Worm (Caenorhabditis elegans): ENCODE results near the gene F28H6.8.

DNA sequence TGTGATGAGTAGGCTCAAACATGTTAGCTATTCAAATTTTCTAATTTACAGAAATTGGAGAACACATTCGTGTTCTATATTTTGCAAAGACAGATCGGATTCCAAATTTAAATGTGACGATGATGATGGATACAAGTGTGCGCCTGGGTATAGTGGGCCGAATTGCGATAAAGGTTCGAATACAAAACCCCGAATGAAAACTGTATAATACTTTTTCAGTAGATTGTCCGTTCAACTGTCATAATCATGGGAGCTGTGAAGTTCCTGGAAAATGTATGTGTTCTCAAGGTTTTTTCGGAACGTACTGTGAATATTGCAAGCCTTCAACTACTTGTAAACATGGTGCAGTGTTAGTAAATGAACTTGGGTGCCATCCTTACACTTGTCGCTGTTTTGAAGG, 43.2 kb downstream of the F28H6.8 start:
- TF ChIP-seq F39B2.1 (GFP tag; IDR thresholded peaks at IDR 0.05) (no peak), unc-62 (GFP tag; optimal IDR thresholded peaks at IDR 0.05) (no peak), pbrm-1 (GFP tag; IDR thresholded peaks at IDR 0.05) (no peak)
